Worm (Caenorhabditis elegans) whole organism, L4/young adult: ENCODE results near the gene F25B3.5.

Experiments
- W03F9.2 ChIP-seq: fragments of 150-350 bp; optimal IDR thresholded peaks from 2 replicates; lab custom pipeline; 2014; ENCODE audit warnings: missing biosample characterization, missing genetic modification characterization
- dao-5 ChIP-seq: sonication (generic microtip); optimal IDR thresholded peaks from 2 replicates; lab custom pipeline; 2016; ENCODE audit warnings: missing genotype, missing genetic modification characterization, moderate library complexity, missing compliant biosample characterization
- him-1 ChIP-seq: sonication (generic microtip); optimal IDR thresholded peaks from 2 replicates; lab custom pipeline; 2016; ENCODE audit warnings: missing genotype, missing genetic modification reagents, missing genetic modification characterization, missing compliant biosample characterization

F25B3.5 gene

DNA sequence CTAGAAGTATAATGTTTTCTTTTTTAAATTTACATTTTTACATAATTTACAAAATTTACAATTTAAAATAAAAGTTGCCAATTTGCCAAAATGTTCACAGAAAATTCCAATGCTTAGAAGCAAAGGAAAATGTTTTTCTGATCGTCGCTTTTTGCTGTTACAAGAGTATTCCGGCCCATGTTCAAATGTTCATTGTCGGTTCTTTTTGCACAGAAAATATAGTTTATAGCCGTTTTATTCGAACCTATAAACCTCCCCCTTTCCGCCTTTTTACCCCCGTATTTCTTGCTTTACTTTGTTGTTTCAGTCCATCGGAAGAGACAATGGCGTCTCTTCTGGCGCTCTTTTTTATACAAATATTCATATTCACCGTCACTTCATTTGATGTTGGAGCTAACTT, 35.5 kb downstream of the F25B3.5 start, which contains the start of gene tag-329:
Gene tag-329, plus strand, starts transcription at position 301 of the 400 bp plus-strand sequence.
- TF ChIP-seq him-1 (no peak), W03F9.2 (tag; lab: Kevin White, UChicago) (no peak), dao-5 (tag; lab: Kevin White, UChicago) (no peak)

DNA sequence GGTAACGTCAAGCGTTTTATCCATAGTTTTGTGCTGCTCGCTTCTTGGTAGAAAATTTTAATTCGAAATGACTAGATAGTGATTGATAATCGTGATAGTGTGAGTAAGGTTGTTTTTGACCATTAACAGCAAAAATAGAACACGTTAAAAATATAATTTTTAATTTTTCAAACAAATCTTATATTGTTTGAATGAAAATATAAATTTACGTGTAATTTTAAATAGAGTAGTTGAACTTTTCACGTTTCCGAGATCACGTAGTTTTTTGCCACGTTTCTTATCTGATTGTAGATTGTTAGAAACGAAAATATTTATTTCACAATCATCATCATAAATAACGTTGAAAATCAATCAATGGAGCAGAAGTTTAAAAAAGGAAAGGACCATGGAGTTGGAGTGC, 38.6 kb downstream of the F25B3.5 start, which contains the start of the genes C50F4.10 and pfk-1.2:
Gene C50F4.10, minus strand, starts transcription at position 101 of the 400 bp plus-strand sequence.
Gene pfk-1.2, plus strand, starts transcription at position 325 of the 400 bp plus-strand sequence.
- TF ChIP-seq dao-5 (tag; lab: Kevin White, UChicago): no peak
- no peak for TF ChIP-seq him-1
- no peak for TF ChIP-seq W03F9.2 (tag; lab: Kevin White, UChicago)

DNA sequence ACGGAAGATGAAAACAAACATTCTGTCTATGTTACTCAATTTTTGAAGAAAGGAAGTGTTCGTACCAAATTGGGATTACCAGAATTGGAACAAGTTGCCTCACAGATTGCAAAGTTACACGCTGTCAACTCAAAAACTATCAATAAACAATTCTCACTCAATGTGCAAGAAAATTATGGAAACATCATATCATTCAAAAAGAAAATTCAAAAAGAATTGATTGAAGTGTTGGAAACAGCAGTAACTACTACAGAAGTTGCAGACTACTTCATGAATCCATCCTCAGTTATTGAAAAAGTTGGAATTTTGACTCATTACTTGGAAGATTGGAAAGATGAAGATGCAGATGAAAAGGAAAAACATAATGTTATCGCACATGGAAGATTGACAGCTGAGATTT, 42.1 kb downstream of the F25B3.5 start:
- no peak for TF ChIP-seq W03F9.2 (tag; lab: Kevin White, UChicago)

DNA sequence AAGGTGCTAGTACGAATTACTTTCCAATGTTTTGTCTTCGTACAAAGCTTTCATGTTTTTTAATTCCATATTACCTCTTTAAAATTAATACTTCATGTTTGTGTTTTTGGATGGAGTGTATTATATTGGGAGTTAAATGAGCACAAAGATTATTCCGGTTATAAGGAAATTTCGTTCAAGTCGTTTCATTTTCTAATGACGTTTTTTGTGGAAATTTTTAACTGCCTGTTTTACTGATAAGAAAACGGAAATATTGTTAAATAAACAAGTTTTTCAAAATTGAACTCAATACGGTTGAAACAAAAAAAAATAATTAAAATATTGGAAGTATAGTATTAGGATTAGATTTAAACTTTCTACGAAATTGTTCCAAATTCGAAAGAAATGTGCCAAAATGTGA, 42.8 kb downstream of the F25B3.5 start:
- TF ChIP-seq dao-5 (tag; lab: Kevin White, UChicago): no peak

DNA sequence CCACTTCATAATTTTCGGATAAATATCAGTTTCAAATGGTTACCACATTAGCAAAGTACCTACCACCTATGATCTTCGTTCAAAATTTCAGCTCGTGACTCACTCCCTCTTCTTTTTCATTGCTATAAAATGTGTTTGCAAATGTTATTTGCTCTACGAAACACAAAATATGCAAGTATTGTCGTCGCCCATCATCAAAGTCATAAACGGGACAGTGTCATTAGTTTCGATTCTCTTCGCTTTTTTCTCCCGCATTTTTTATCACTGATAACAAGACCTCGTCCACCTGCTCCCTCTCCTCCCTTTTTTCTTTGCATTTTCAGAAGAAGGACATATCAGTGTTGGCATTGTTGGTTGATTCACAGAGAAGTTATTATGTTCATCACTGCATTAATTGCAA, 43.6 kb downstream of the F25B3.5 start, which contains the start of gene C50F4.1:
Gene C50F4.1, plus strand, starts transcription at position 324 of the 400 bp plus-strand sequence.
- TF ChIP-seq him-1 (no peak), dao-5 (tag; lab: Kevin White, UChicago) (no peak), W03F9.2 (tag; lab: Kevin White, UChicago) (no peak)

DNA sequence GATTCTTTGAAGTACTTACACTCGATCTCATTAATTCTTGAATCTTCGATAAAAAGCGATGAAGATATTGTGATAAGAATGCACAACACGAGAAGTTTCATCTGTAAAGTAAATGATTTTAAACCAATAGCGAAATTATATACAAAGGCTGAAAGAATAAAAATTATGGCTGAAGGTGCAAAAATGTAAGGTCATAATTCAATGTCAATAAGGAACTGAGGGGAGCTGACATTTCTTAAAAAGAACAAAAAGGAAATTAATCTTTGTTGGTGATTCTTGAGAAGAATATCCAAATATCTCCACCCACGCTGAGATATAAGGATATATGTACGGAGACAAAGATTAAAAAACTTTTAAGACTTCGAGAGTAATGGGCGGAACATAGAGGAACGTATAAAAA, 46.0 kb downstream of the F25B3.5 start, which contains the start of gene C50F4.9:
Gene C50F4.9, minus strand, starts transcription at position 101 of the 400 bp plus-strand sequence.
- TF ChIP-seq him-1 (no peak), W03F9.2 (tag; lab: Kevin White, UChicago) (no peak), dao-5 (tag; lab: Kevin White, UChicago) (no peak)

DNA sequence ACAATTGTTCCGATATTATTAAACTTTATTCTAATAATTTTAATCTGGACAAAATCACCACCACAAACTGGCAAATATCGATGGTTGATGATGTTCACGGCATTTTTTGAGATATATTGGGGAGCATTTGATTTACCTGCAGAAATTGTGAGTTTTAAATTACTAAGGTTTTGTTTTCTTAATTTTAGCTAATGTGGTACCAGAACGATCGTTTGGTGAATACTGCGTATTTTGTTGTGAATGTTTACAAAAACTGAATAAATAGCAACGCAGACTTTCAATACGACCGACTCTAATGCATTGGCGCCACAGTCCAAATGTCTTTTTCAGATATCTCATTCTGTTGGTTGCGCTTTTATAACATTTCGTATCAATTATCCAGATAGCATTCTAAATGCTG, 48.4 kb downstream of the F25B3.5 start:
- TF ChIP-seq dao-5 (tag; lab: Kevin White, UChicago) (no peak), W03F9.2 (tag; lab: Kevin White, UChicago) (no peak), him-1 (no peak)

DNA sequence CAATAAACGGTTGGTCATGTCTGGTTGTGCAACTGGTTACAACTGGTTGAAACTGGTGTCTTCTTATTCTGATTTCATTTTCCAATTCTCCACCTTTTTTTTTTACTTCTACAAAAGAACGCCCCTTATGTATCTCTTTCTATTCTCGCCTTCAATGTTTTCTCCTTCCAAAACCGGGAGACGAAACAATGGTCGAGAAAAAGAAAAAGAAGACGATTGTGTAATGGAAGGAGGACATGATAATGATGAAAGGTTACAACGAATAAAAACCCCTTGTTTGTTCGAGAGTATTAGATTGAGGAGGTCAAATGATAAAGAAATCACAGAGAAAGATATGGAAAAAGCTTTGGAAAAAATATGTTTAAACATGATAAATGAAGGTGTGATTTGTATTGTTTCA, 51.3 kb downstream of the F25B3.5 start, which contains the start of gene C50F4.8:
Gene C50F4.8, minus strand, starts transcription at position 28 of the 400 bp plus-strand sequence.
- TF ChIP-seq dao-5 (tag; lab: Kevin White, UChicago): no peak
